Worm (Caenorhabditis elegans) whole organism, L1 larva: ENCODE data around the gene Y41E3.19.

ENCODE experiments used
- blmp-1 ChIP-seq: fragments of 150-350 bp; optimal IDR thresholded peaks from 2 replicates; lab custom pipeline; 2014; ENCODE audit warnings: missing biosample characterization, missing genetic modification characterization
- dpl-1 ChIP-seq, 3 experiments: fragments of 150-350 bp in 2 of 3; sonication (generic microtip) in 1 of 3; optimal IDR thresholded peaks; 2 replicates each; lab custom pipeline; 2014 to 2017; ENCODE audit warnings: missing biosample characterization in 3 of 3, missing genetic modification characterization in 3 of 3, missing genetic modification reagents in 3 of 3
- nhr-19 ChIP-seq: fragments of 200-800 bp; sonication (Bioruptor generic); conservative IDR thresholded peaks from 2 replicates; pipeline ENCODE4 v1.3.6; 2022; ENCODE audit warnings: missing genetic modification characterization, missing compliant biosample characterization
- nhr-77 ChIP-seq: fragments of 150-350 bp; optimal IDR thresholded peaks from 2 replicates; lab custom pipeline; 2014; ENCODE audit warnings: missing biosample characterization, missing genetic modification characterization

- TF ChIP-seq nhr-77 (tag; lab: Kevin White, UChicago) (no peak), blmp-1 (tag; lab: Kevin White, UChicago) (no peak), nhr-19 (no peak), dpl-1 (GFP tag; optimal IDR thresholded peaks at IDR 0.05; lab: Kevin White, UChicago) (no peak)
Observed at ce11 chrIV:15057994-15058393, 2.1 kb downstream of the Y41E3.19 start, which contains the start of gene Y41E3.13.
